Fruit fly (Drosophila melanogaster) whole organism, embryonic: ENCODE data around the gene CycE.
A peak's percentile ranks its signal among the peaks of the same experiment; 100 is the strongest.

Source experiments
- BEAF-32 ChIP-seq: fragments of 200-800 bp; sonication (Bioruptor generic); optimal IDR thresholded peaks from 3 replicates; lab custom pipeline; 2017; ENCODE audit warnings: missing biosample characterization, missing genetic modification characterization, mild to moderate bottlenecking, moderate library complexity, missing genetic modification reagents
- CG10267 ChIP-seq: fragments of 200-800 bp; sonication (Bioruptor generic); optimal IDR thresholded peaks from 2 replicates; lab custom pipeline; 2018; ENCODE audit warnings: missing biosample characterization, mild to moderate bottlenecking, missing genetic modification characterization, moderate library complexity
- CG10274 ChIP-seq: fragments of 200-800 bp; sonication (Bioruptor generic); optimal IDR thresholded peaks from 3 replicates; lab custom pipeline; 2017; ENCODE audit warnings: missing biosample characterization, mild to moderate bottlenecking, missing genetic modification characterization
- CG10565 ChIP-seq: fragments of 200-800 bp; sonication (Bioruptor generic); optimal IDR thresholded peaks from 3 replicates; lab custom pipeline; 2016; ENCODE audit warnings: missing biosample characterization, mild to moderate bottlenecking, missing genetic modification characterization
- CG10979 ChIP-seq: fragments of 200-800 bp; sonication (Bioruptor generic); optimal IDR thresholded peaks from 2 replicates; lab custom pipeline; 2018; ENCODE audit warnings: missing biosample characterization, mild to moderate bottlenecking, missing genetic modification characterization, moderate library complexity
- CG12659 ChIP-seq: fragments of 200-800 bp; sonication (Bioruptor generic); optimal IDR thresholded peaks from 3 replicates; lab custom pipeline; 2017; ENCODE audit warnings: mild to moderate bottlenecking, missing biosample characterization, missing genetic modification reagents, missing genetic modification characterization
- CG12769 ChIP-seq: fragments of 200-800 bp; sonication (Bioruptor generic); optimal IDR thresholded peaks from 2 replicates; lab custom pipeline; 2019; ENCODE audit warnings: missing biosample characterization, mild to moderate bottlenecking, missing genetic modification characterization, moderate library complexity
- CG14860 ChIP-seq: fragments of 200-800 bp; sonication (Bioruptor generic); IDR thresholded peaks from 3 replicates; pipeline ENCODE4 v1.3.6; 2022; ENCODE audit warnings: missing biosample characterization, missing genetic modification characterization; ENCODE audit not compliant: partially characterized antibody
- CG15514 ChIP-seq: fragments of 200-800 bp; sonication (Bioruptor generic); optimal IDR thresholded peaks from 3 replicates; lab custom pipeline; 2017; ENCODE audit warnings: missing biosample characterization, missing genetic modification characterization, mild to moderate bottlenecking, moderate library complexity, missing genetic modification reagents
- CG17568 ChIP-seq: fragments of 200-800 bp; sonication (Bioruptor generic); optimal IDR thresholded peaks from 2 replicates; lab custom pipeline; 2018; ENCODE audit warnings: missing biosample characterization, mild to moderate bottlenecking, missing genetic modification characterization, moderate library complexity
- CG17802 ChIP-seq: fragments of 200-800 bp; sonication (Bioruptor generic); optimal IDR thresholded peaks from 2 replicates; lab custom pipeline; 2018; ENCODE audit warnings: missing biosample characterization, mild to moderate bottlenecking, missing genetic modification characterization, moderate library complexity
- CG31224 ChIP-seq: fragments of 200-800 bp; sonication (Bioruptor generic); IDR thresholded peaks from 2 replicates; pipeline ENCODE4 v1.3.6; 2022; ENCODE audit warnings: missing biosample characterization, missing genetic modification characterization
- CG31365 ChIP-seq: fragments of 200-800 bp; sonication (Bioruptor generic); optimal IDR thresholded peaks from 2 replicates; lab custom pipeline; 2018; ENCODE audit warnings: missing biosample characterization, mild to moderate bottlenecking, missing genetic modification characterization
- CG32767 ChIP-seq: fragments of 200-800 bp; sonication (Bioruptor generic); IDR thresholded peaks from 2 replicates; pipeline ENCODE4 v1.3.6; 2022; ENCODE audit warnings: missing biosample characterization, missing genetic modification characterization
- CG4282 ChIP-seq: fragments of 200-800 bp; sonication (Bioruptor generic); optimal IDR thresholded peaks from 2 replicates; lab custom pipeline; 2016; ENCODE audit warnings: missing biosample characterization, missing genetic modification characterization
- CG6175 ChIP-seq: fragments of 200-800 bp; sonication (Bioruptor generic); IDR thresholded peaks from 3 replicates; pipeline ENCODE4 v1.3.6; 2022; ENCODE audit warnings: missing biosample characterization, missing genetic modification characterization
- CG6854 ChIP-seq: fragments of 200-800 bp; sonication (Bioruptor generic); optimal IDR thresholded peaks from 3 replicates; lab custom pipeline; 2017; ENCODE audit warnings: missing biosample characterization, mild to moderate bottlenecking, missing genetic modification characterization
- CG8944 ChIP-seq: fragments of 200-800 bp; sonication (Bioruptor generic); optimal IDR thresholded peaks from 3 replicates; lab custom pipeline; 2016; ENCODE audit warnings: missing biosample characterization, missing genetic modification characterization
- CTCF ChIP-seq: fragments of 200-800 bp; sonication (Bioruptor generic); optimal IDR thresholded peaks from 2 replicates; lab custom pipeline; 2017; ENCODE audit warnings: missing biosample characterization, mild to moderate bottlenecking, missing genetic modification characterization, moderate library complexity
- Dad ChIP-seq: fragments of 200-800 bp; sonication (Bioruptor generic); optimal IDR thresholded peaks from 3 replicates; lab custom pipeline; 2016; ENCODE audit warnings: missing biosample characterization, missing genetic modification characterization
- Dbx ChIP-seq: fragments of 200-800 bp; sonication (Bioruptor generic); IDR thresholded peaks from 3 replicates; pipeline ENCODE4 v1.3.6; 2022; ENCODE audit warnings: missing biosample characterization, missing genetic modification characterization
- Deaf1 ChIP-seq: fragments of 200-800 bp; optimal IDR thresholded peaks from 3 replicates; lab custom pipeline; 2019; ENCODE audit warnings: missing biosample characterization, mild to moderate bottlenecking, missing genetic modification characterization, moderate library complexity
- Dp ChIP-seq: fragments of 200-800 bp; sonication (Bioruptor generic); optimal IDR thresholded peaks from 2 replicates; lab custom pipeline; 2018; ENCODE audit warnings: missing biosample characterization, mild to moderate bottlenecking, missing genetic modification characterization, moderate library complexity
- Drgx ChIP-seq: fragments of 200-800 bp; sonication (Bioruptor generic); IDR thresholded peaks from 2 replicates; pipeline ENCODE4 v1.3.6; 2022; ENCODE audit warnings: missing biosample characterization, missing genetic modification characterization
- E2f2 ChIP-seq: fragments of 200-800 bp; sonication (Bioruptor generic); IDR thresholded peaks from 2 replicates; pipeline ENCODE4 v1.3.6; 2022; ENCODE audit warnings: missing biosample characterization, missing genetic modification characterization
- Fer2 ChIP-seq: fragments of 200-800 bp; sonication (Bioruptor generic); optimal IDR thresholded peaks from 2 replicates; lab custom pipeline; 2018; ENCODE audit warnings: missing biosample characterization, mild to moderate bottlenecking, missing genetic modification characterization, moderate library complexity
- Hr39 ChIP-seq: fragments of >200 bp; optimal IDR thresholded peaks from 2 replicates; lab custom pipeline; 2017
- Max ChIP-seq: fragments of 200-800 bp; sonication (Bioruptor generic); optimal IDR thresholded peaks from 2 replicates; lab custom pipeline; 2016; ENCODE audit warnings: missing biosample characterization, mild to moderate bottlenecking, missing genetic modification characterization
- Nf-YA ChIP-seq: fragments of 200-800 bp; sonication (Bioruptor generic); IDR thresholded peaks from 2 replicates; pipeline ENCODE4 v1.3.6; 2022; ENCODE audit warnings: missing biosample characterization, missing genetic modification characterization
- PHDP ChIP-seq: fragments of 200-800 bp; sonication (Bioruptor generic); optimal IDR thresholded peaks from 3 replicates; lab custom pipeline; 2018; ENCODE audit warnings: missing biosample characterization, mild to moderate bottlenecking, missing genetic modification characterization, moderate library complexity
- Pdp1 ChIP-seq, 2 experiments: fragments of 200-800 bp; sonication (Bioruptor generic); optimal IDR thresholded peaks; 3 replicates each; lab custom pipeline; 2016; ENCODE audit warnings: missing biosample characterization in 2 of 2, missing genetic modification characterization in 2 of 2, mild to moderate bottlenecking in 1 of 2, moderate library complexity in 1 of 2
- btn ChIP-seq: fragments of 200-800 bp; sonication (Bioruptor generic); optimal IDR thresholded peaks from 2 replicates; lab custom pipeline; 2016; ENCODE audit warnings: missing biosample characterization, missing genetic modification characterization
- fru ChIP-seq: fragments of >200 bp; optimal IDR thresholded peaks from 2 replicates; lab custom pipeline; 2017
- hkb ChIP-seq, 2 experiments: fragments of 200-800 bp in 1 of 2; fragments of >200 bp in 1 of 2; sonication (Bioruptor generic) in 1 of 2; IDR thresholded peaks in 1 of 2; optimal IDR thresholded peaks in 1 of 2; 2 replicates each; pipeline versions ENCODE4 v1.3.6 to Lab custom; 2017 to 2022; ENCODE audit warnings: missing biosample characterization in 1 of 2, missing genetic modification characterization in 1 of 2
- klu ChIP-seq: fragments of 200-800 bp; sonication (Bioruptor generic); IDR thresholded peaks from 2 replicates; pipeline ENCODE4 v1.3.6; 2022; ENCODE audit warnings: missing biosample characterization, missing genetic modification characterization
- rib ChIP-seq: fragments of 200-800 bp; sonication (Bioruptor generic); IDR thresholded peaks from 2 replicates; pipeline ENCODE4 v1.3.6; 2022; ENCODE audit warnings: missing biosample characterization, missing genetic modification characterization
- scrt ChIP-seq: fragments of 200-800 bp; sonication (Bioruptor generic); optimal IDR thresholded peaks from 2 replicates; lab custom pipeline; 2018; ENCODE audit warnings: missing biosample characterization, mild to moderate bottlenecking, missing genetic modification characterization, moderate library complexity
- sens ChIP-seq: fragments of 200-800 bp; sonication (Bioruptor generic); peaks from one replicate; lab custom pipeline; 2016; ENCODE audit warnings: missing biosample characterization, missing genetic modification characterization
- sqz ChIP-seq: fragments of 200-800 bp; sonication (Bioruptor generic); optimal IDR thresholded peaks from 3 replicates; lab custom pipeline; 2018; ENCODE audit warnings: missing biosample characterization, mild to moderate bottlenecking, missing genetic modification characterization
- ssp ChIP-seq: fragments of 200-800 bp; sonication (Bioruptor generic); IDR thresholded peaks from 2 replicates; pipeline ENCODE4 v1.3.6; 2022; ENCODE audit warnings: missing biosample characterization, missing genetic modification characterization
- stwl ChIP-seq: fragments of 200-800 bp; sonication (Bioruptor generic); optimal IDR thresholded peaks from 3 replicates; lab custom pipeline; 2018; ENCODE audit warnings: missing biosample characterization, mild to moderate bottlenecking, missing genetic modification characterization, moderate library complexity
- tna ChIP-seq: fragments of 200-800 bp; sonication (Bioruptor generic); IDR thresholded peaks from 2 replicates; pipeline ENCODE4 v1.3.6; 2022; ENCODE audit warnings: missing biosample characterization, missing genetic modification characterization; ENCODE audit not compliant: partially characterized antibody
- trem ChIP-seq: fragments of 200-800 bp; optimal IDR thresholded peaks from 3 replicates; lab custom pipeline; 2019; ENCODE audit warnings: missing biosample characterization, mild to moderate bottlenecking, missing genetic modification characterization, moderate library complexity
- ttk ChIP-seq: fragments of 200-800 bp; sonication (Bioruptor generic); IDR thresholded peaks from 2 replicates; pipeline ENCODE4 v2.1.2; 2022; ENCODE audit warnings: missing biosample characterization, missing genetic modification characterization
- zfh1 ChIP-seq: fragments of 200-800 bp; sonication (Bioruptor generic); IDR thresholded peaks from 3 replicates; pipeline ENCODE4 v1.3.6; 2022; ENCODE audit warnings: missing biosample characterization, missing genetic modification characterization

Gene CycE

DNA sequence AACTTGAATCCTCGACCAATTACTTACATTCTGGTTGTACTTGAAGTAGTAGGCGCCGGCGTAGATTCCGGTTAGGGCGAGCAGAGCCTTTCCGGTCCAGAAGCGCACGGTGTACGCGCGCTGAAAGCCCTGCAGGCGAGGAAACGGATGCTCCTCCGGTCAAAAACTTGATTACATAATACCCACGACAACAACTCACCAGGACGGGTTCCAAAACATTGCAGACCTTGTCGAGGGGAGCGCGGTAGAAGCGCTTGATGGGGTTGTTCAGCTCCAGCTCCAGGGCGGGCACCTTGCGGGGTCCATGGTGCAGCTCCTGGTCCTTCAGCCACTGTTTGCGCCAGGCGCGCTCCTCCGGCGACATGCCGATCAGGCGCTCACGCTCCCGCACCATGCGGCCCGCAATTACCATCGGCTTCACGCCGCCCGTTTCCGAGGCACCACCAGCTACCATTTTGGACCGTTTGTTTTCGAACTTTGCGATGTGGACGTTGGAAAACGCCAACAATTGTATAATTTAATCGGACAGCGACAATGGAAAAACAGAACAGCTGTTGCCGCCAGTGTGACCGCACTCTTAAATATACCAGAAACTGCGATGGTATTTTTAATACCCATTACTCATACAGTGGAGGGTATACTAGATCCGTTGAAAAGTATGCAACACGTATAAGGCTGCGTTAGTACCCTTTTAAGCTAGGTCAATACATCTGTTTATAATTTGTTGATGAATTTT is 2.7 kb upstream of the CycE start, which contains the start of gene ND-B17 (continued):
- no peak for TF ChIP-seq CG17802
- no peak for TF ChIP-seq klu
- peak; percentile 29 for TF ChIP-seq hkb (optimal IDR thresholded peaks at IDR 0.05; lab: Kevin White, UChicago)
- TF ChIP-seq hkb (GFP tag; IDR thresholded peaks at IDR 0.05; lab: Robert Waterston, UW): peak; percentile 63; the same call in 1 of the 2 replicates
- TF ChIP-seq CG31365 (tag; lab: Kevin White, UChicago): no peak
- TF ChIP-seq ssp (GFP tag; lab: Robert Waterston, UW): peak; percentile 29; the same call in 1 of the 2 replicates
- TF ChIP-seq CG15514 (GFP tag; lab: Kevin White, UChicago): no peak

- TF ChIP-seq rib (GFP tag; lab: Robert Waterston, UW) (0 out of 2 replicates have a peak, but pooled peaks have one; percentile 37), CG4282 (GFP tag; lab: Kevin White, UChicago) (no peak), PHDP (tag; lab: Kevin White, UChicago) (no peak), sens (GFP tag; lab: Kevin White, UChicago) (peak; percentile 36)
These were observed 1.4 kb upstream of the CycE start for dm6 chr2L:15749313-15749712.

DNA sequence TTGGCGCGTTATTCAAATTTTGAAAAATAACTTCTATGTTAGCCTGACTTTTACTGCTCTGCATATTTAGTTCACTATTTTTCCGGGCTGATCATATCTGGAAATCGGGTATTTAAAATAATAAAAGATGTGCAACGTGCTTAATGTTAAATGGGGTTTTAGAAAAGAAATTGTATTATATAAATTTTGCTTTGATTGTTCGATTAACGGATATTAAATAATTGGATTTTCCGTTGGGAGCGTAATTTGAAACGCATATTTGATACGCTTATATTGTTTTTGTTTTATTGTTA is 257 bp upstream of the CycE start:
- TF ChIP-seq zfh1 (GFP tag; lab: Robert Waterston, UW): no peak; the same call in 2 of the 3 replicates
- no peak for TF ChIP-seq CG6175 (GFP tag; lab: Robert Waterston, UW)
- no peak for TF ChIP-seq Hr39 (lab: Kevin White, UChicago)
- no peak for TF ChIP-seq Deaf1 (tag; lab: Kevin White, UChicago)
- no peak for TF ChIP-seq Dad
- no peak for TF ChIP-seq Max (GFP tag; lab: Kevin White, UChicago)
- TF ChIP-seq tna: no peak
- no peak for TF ChIP-seq CG6854
- peak; percentile 32 for TF ChIP-seq BEAF-32
- TF ChIP-seq CG32767 (GFP tag; lab: Robert Waterston, UW): no peak
- TF ChIP-seq CG10274: no peak
- no peak for TF ChIP-seq CG10267 (tag; lab: Kevin White, UChicago)
- TF ChIP-seq scrt (GFP tag; lab: Kevin White, UChicago): no peak
- TF ChIP-seq CG10979: no peak
- peak; percentile 45 for TF ChIP-seq trem (tag; lab: Kevin White, UChicago)
- no peak for TF ChIP-seq Drgx (GFP tag; lab: Robert Waterston, UW)
- TF ChIP-seq E2f2 (GFP tag; lab: Robert Waterston, UW): peak; percentile 45
- no peak for TF ChIP-seq stwl
- peak; percentile 76 for TF ChIP-seq sens (GFP tag; lab: Kevin White, UChicago)
- peak; percentile 56 for TF ChIP-seq Dp (GFP tag; lab: Kevin White, UChicago)
- no peak for TF ChIP-seq CG12659 (GFP tag; lab: Kevin White, UChicago)
- TF ChIP-seq Pdp1 (GFP tag; optimal IDR thresholded peaks at IDR 0.05; lab: Kevin White, UChicago): peak in 1 of 2 experiments; percentile 61
- TF ChIP-seq CG17802: no peak
- TF ChIP-seq sqz (GFP tag; lab: Kevin White, UChicago): no peak
- TF ChIP-seq CTCF (GFP tag; lab: Kevin White, UChicago): peak; percentile 15
- no peak for TF ChIP-seq btn (GFP tag; lab: Kevin White, UChicago)

- peak; percentile 35 for TF ChIP-seq CG17568 (GFP tag; lab: Kevin White, UChicago)
- no peak for TF ChIP-seq CG10565 (GFP tag; lab: Kevin White, UChicago)
- TF ChIP-seq Fer2 (tag; lab: Kevin White, UChicago): peak; percentile 81
- TF ChIP-seq CG14860 (GFP tag; lab: Robert Waterston, UW): no peak
- TF ChIP-seq Dbx (GFP tag; lab: Robert Waterston, UW): peak; percentile 79
- TF ChIP-seq CG8944 (GFP tag; lab: Kevin White, UChicago): peak; percentile 30
- TF ChIP-seq CG12769 (tag; lab: Kevin White, UChicago): peak; percentile 50
- peak; percentile 54 for TF ChIP-seq CG31224 (GFP tag; lab: Robert Waterston, UW)
- no peak for TF ChIP-seq fru (lab: Kevin White, UChicago)
- TF ChIP-seq Nf-YA (GFP tag; lab: Robert Waterston, UW): 0 out of 2 replicates have a peak, but pooled peaks have one; percentile 52
- peak; percentile 54; the same call in 1 of the 2 replicates for TF ChIP-seq E2f2 (GFP tag; lab: Robert Waterston, UW)
- TF ChIP-seq ttk: peak; percentile 77
These were observed 1.2 kb downstream of the CycE start for dm6 chr2L:15746600-15747393.
